Worm (Caenorhabditis elegans): ENCODE measurements around the gene C52B9.19.

- TF ChIP-seq unc-62 (GFP tag; optimal IDR thresholded peaks at IDR 0.05) (no peak), elt-3 (tag; optimal IDR thresholded peaks at IDR 0.05) (no peak), lsy-2 (tag; optimal IDR thresholded peaks at IDR 0.05) (no peak), nhr-28 (tag; optimal IDR thresholded peaks at IDR 0.05) (no peak), pha-4 (tag; optimal IDR thresholded peaks at IDR 0.05) (no peak), ces-1 (GFP tag; optimal IDR thresholded peaks at IDR 0.05) (no peak), nhr-76 (tag; optimal IDR thresholded peaks at IDR 0.05) (no peak), tbx-8 (GFP tag; optimal IDR thresholded peaks at IDR 0.05) (no peak)
Observed at ce11 chrX:4273614-4274013, 8.7 kb upstream of the C52B9.19 start, which contains the start of gene C52B9.10.

Data from whole organism, mixed stage, embryonic.